Worm (Caenorhabditis elegans) whole organism, L2 larva: Measurements from ENCODE around the gene cmtr-2.

ENCODE experiments used
- C34F6.9 ChIP-seq: fragments of 150-350 bp; optimal IDR thresholded peaks from 2 replicates; lab custom pipeline; 2014; ENCODE audit warnings: missing biosample characterization, missing genetic modification characterization
- F13H6.1 ChIP-seq: sonication (generic microtip); optimal IDR thresholded peaks from 2 replicates; lab custom pipeline; 2016; ENCODE audit warnings: missing genetic modification characterization, missing compliant biosample characterization
- aly-2 ChIP-seq: fragments of 150-350 bp; optimal IDR thresholded peaks from 2 replicates; lab custom pipeline; 2014; ENCODE audit warnings: missing biosample characterization, missing genetic modification characterization
- fos-1 ChIP-seq: fragments of 150-350 bp; optimal IDR thresholded peaks from 2 replicates; lab custom pipeline; 2014; ENCODE audit warnings: missing biosample characterization, missing genetic modification characterization
- lin-11 ChIP-seq: fragments of 150-350 bp; sonication (generic microtip); optimal IDR thresholded peaks from 2 replicates; lab custom pipeline; 2014; ENCODE audit warnings: missing biosample characterization, missing genetic modification characterization, inconsistent platforms, mixed read lengths
- lin-13 ChIP-seq: fragments of 150-350 bp; optimal IDR thresholded peaks from 2 replicates; lab custom pipeline; 2014; ENCODE audit warnings: missing biosample characterization, missing genetic modification reagents, missing genetic modification characterization
- mdl-1 ChIP-seq, 2 experiments: fragments of 150-350 bp in 1 of 2; sonication (generic microtip) in 1 of 2; optimal IDR thresholded peaks; 2 replicates each; lab custom pipeline; 2017; ENCODE audit warnings: missing biosample characterization in 2 of 2, missing genetic modification characterization in 2 of 2
- nhr-11 ChIP-seq: fragments of 150-350 bp; optimal IDR thresholded peaks from 2 replicates; lab custom pipeline; 2014; ENCODE audit warnings: missing biosample characterization, missing genetic modification characterization
- nhr-12 ChIP-seq: fragments of 150-350 bp; optimal IDR thresholded peaks from 2 replicates; lab custom pipeline; 2014; ENCODE audit warnings: missing biosample characterization, missing genetic modification characterization
- nhr-237 ChIP-seq: fragments of 150-350 bp; optimal IDR thresholded peaks from 2 replicates; lab custom pipeline; 2014; ENCODE audit warnings: missing biosample characterization, missing genetic modification characterization
- sma-3 ChIP-seq: sonication (generic microtip); optimal IDR thresholded peaks from 2 replicates; lab custom pipeline; 2016; ENCODE audit warnings: missing genetic modification reagents, missing genetic modification characterization, missing compliant biosample characterization
- unc-62 ChIP-seq: fragments of 150-350 bp; optimal IDR thresholded peaks from 2 replicates; lab custom pipeline; 2014; ENCODE audit warnings: missing biosample characterization, missing genetic modification reagents, missing genetic modification characterization
- ztf-1 ChIP-seq: fragments of 200-800 bp; sonication (Bioruptor generic); conservative IDR thresholded peaks from 2 replicates; pipeline ENCODE4 v1.3.6; 2022; ENCODE audit warnings: missing genetic modification characterization, missing compliant biosample characterization

DNA sequence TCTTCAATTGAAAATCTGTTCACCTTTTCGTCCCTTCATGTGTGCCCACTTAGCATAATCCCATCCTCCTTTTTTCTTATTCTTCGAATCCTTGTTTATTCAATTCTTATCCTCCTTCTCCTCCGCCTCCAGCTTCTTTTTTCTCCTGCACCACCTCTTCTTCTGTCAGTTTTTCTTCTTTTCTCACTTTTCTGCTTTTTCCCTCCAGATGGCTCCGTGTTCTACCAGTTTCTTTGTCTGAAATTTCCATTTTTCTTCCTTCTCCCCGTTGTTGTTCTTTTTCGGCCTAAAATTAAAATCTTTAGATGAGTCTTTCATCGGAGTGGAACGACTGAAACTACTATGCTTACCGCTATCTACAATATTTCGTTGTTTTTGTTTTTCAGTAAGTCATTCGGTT lies 33.6 kb upstream of the cmtr-2 start, which contains the start of gene acr-21:
- no peak for TF ChIP-seq nhr-12 (tag; lab: Kevin White, UChicago)
- no peak for TF ChIP-seq fos-1 (tag; lab: Kevin White, UChicago)
- TF ChIP-seq unc-62 (GFP tag; lab: Kevin White, UChicago): no peak
- no peak for TF ChIP-seq C34F6.9 (tag; lab: Kevin White, UChicago)
- TF ChIP-seq lin-13 (GFP tag; lab: Kevin White, UChicago): no peak
- no peak for TF ChIP-seq F13H6.1 (tag; lab: Kevin White, UChicago)
- TF ChIP-seq mdl-1 (tag; optimal IDR thresholded peaks at IDR 0.05; lab: Kevin White, UChicago): no peak
- TF ChIP-seq ztf-1 (GFP tag; lab: Robert Waterston, UW): no peak
- TF ChIP-seq sma-3 (GFP tag; lab: Kevin White, UChicago): no peak
- no peak for TF ChIP-seq nhr-11 (tag; lab: Kevin White, UChicago)
- TF ChIP-seq lin-11 (tag; lab: Kevin White, UChicago): no peak
- TF ChIP-seq nhr-237 (tag; lab: Kevin White, UChicago): no peak
- TF ChIP-seq aly-2 (tag; lab: Kevin White, UChicago): no peak
